Fruit fly (Drosophila melanogaster) whole organism, adult: ENCODE data around the gene CanB.

Experiments used
- CG11617 ChIP-seq: fragments of 200-800 bp; sonication (Bioruptor generic); optimal IDR thresholded peaks from 2 replicates; lab custom pipeline; 2017; ENCODE audit warnings: mild to moderate bottlenecking, missing biosample characterization, missing genetic modification reagents, missing genetic modification characterization
- CG12768 ChIP-seq: fragments of 200-800 bp; sonication (Bioruptor generic); optimal IDR thresholded peaks from 2 replicates; lab custom pipeline; 2017; ENCODE audit warnings: missing biosample characterization, missing genetic modification characterization, mild to moderate bottlenecking, moderate library complexity, missing genetic modification reagents
- CG14711 ChIP-seq: fragments of 200-800 bp; sonication (Bioruptor generic); optimal IDR thresholded peaks from 2 replicates; lab custom pipeline; 2018; ENCODE audit warnings: missing biosample characterization, mild to moderate bottlenecking, missing genetic modification characterization, moderate library complexity
- CG1620 ChIP-seq: fragments of 200-800 bp; sonication (Bioruptor generic); optimal IDR thresholded peaks from 2 replicates; lab custom pipeline; 2016; ENCODE audit warnings: missing biosample characterization, missing genetic modification characterization
- CG33017 ChIP-seq: fragments of 200-800 bp; sonication (Bioruptor generic); optimal IDR thresholded peaks from 2 replicates; lab custom pipeline; 2018; ENCODE audit warnings: missing biosample characterization, mild to moderate bottlenecking, missing genetic modification characterization, moderate library complexity
- CG5204 ChIP-seq: fragments of 200-800 bp; sonication (Bioruptor generic); optimal IDR thresholded peaks from 2 replicates; lab custom pipeline; 2016; ENCODE audit warnings: missing biosample characterization, missing genetic modification characterization
- CG7045 ChIP-seq: fragments of 200-800 bp; sonication (Bioruptor generic); optimal IDR thresholded peaks from 2 replicates; lab custom pipeline; 2017; ENCODE audit warnings: missing biosample characterization, mild to moderate bottlenecking, missing genetic modification characterization
- CG7101 ChIP-seq: fragments of 200-800 bp; sonication (Bioruptor generic); optimal IDR thresholded peaks from 2 replicates; lab custom pipeline; 2018; ENCODE audit warnings: missing biosample characterization, mild to moderate bottlenecking, missing genetic modification characterization, moderate library complexity
- Clk ChIP-seq: fragments of 200-800 bp; sonication (Bioruptor generic); optimal IDR thresholded peaks from 2 replicates; lab custom pipeline; 2017; ENCODE audit warnings: missing biosample characterization, missing genetic modification characterization
- Crg-1 ChIP-seq: fragments of 200-800 bp; sonication (Bioruptor generic); optimal IDR thresholded peaks from 2 replicates; lab custom pipeline; 2016; ENCODE audit warnings: missing biosample characterization, missing genetic modification characterization
- Hr96 ChIP-seq: fragments of 200-800 bp; sonication (Bioruptor generic); optimal IDR thresholded peaks from 2 replicates; lab custom pipeline; 2016; ENCODE audit warnings: missing biosample characterization, missing genetic modification characterization
- Mnt ChIP-seq: fragments of 200-800 bp; sonication (Bioruptor generic); optimal IDR thresholded peaks from 2 replicates; lab custom pipeline; 2016; ENCODE audit warnings: missing biosample characterization, mild to moderate bottlenecking, missing genetic modification characterization
- bab1 ChIP-seq: fragments of 200-800 bp; sonication (Bioruptor generic); optimal IDR thresholded peaks from 3 replicates; lab custom pipeline; 2019; ENCODE audit warnings: missing biosample characterization, mild to moderate bottlenecking, missing genetic modification characterization, moderate library complexity
- cic ChIP-seq: fragments of 200-800 bp; sonication (Bioruptor generic); optimal IDR thresholded peaks from 2 replicates; lab custom pipeline; 2017; ENCODE audit warnings: missing biosample characterization, mild to moderate bottlenecking, missing genetic modification characterization, moderate library complexity
- cnc ChIP-seq, 2 experiments: fragments of >200 bp; optimal IDR thresholded peaks; 2 replicates each; lab custom pipeline; 2017
- kay ChIP-seq: fragments of 200-800 bp; sonication (Bioruptor generic); peaks from one replicate; lab custom pipeline; 2016; ENCODE audit warnings: missing biosample characterization, missing genetic modification characterization, borderline replicate concordance
- ovo ChIP-seq: fragments of 200-800 bp; sonication (Bioruptor generic); optimal IDR thresholded peaks from 2 replicates; lab custom pipeline; 2016; ENCODE audit warnings: missing biosample characterization, missing genetic modification characterization
- pad ChIP-seq: fragments of 200-800 bp; sonication (Bioruptor generic); optimal IDR thresholded peaks from 3 replicates; lab custom pipeline; 2017; ENCODE audit warnings: missing biosample characterization, missing genetic modification characterization, mild to moderate bottlenecking, moderate library complexity, missing genetic modification reagents
- tj ChIP-seq: fragments of 200-800 bp; sonication (Bioruptor generic); optimal IDR thresholded peaks from 3 replicates; lab custom pipeline; 2017; ENCODE audit warnings: missing biosample characterization, mild to moderate bottlenecking, missing genetic modification characterization, moderate library complexity
- toe ChIP-seq: fragments of 200-800 bp; sonication (Bioruptor generic); optimal IDR thresholded peaks from 2 replicates; lab custom pipeline; 2016; ENCODE audit warnings: missing biosample characterization, missing genetic modification characterization

CanB gene

dm6 chrX:5312958-5313357 is 19.3 kb upstream of the CanB start, which contains the start of gene CG4198:
CG4198 (plus strand) TSS chrX:5313258.
- TF ChIP-seq Mnt (GFP tag; lab: Kevin White, UChicago) (no peak), CG14711 (tag; lab: Kevin White, UChicago) (no peak), pad (GFP tag; lab: Kevin White, UChicago) (no peak), Crg-1 (no peak), kay (GFP tag; lab: Kevin White, UChicago) (no peak), CG7045 (GFP tag; lab: Kevin White, UChicago) (no peak), toe (GFP tag; lab: Kevin White, UChicago) (no peak), cic (no peak), bab1 (GFP tag; lab: Kevin White, UChicago) (no peak), CG5204 (GFP tag; lab: Kevin White, UChicago) (no peak), CG11617 (no peak), CG1620 (no peak), CG33017 (tag; lab: Kevin White, UChicago) (no peak), CG7101 (no peak), cnc (optimal IDR thresholded peaks at IDR 0.05; lab: Kevin White, UChicago) (no peak), tj (GFP tag; lab: Kevin White, UChicago) (no peak), Hr96 (GFP tag; lab: Kevin White, UChicago) (no peak)

- TF ChIP-seq Mnt (GFP tag; lab: Kevin White, UChicago) (peak; percentile 87), bab1 (GFP tag; lab: Kevin White, UChicago) (no peak)
These were observed 15.1 kb upstream of the CanB start, which contains the start of the genes CG15930 and Sas10 for dm6 chrX:5317170-5317569. CG15930 (minus strand) TSS chrX:5317295. Sas10 (plus strand) TSS chrX:5317409.

- TF ChIP-seq CG11617, result peak; percentile 87
- TF ChIP-seq CG7101, result peak; percentile 78
- TF ChIP-seq CG33017 (tag; lab: Kevin White, UChicago), result peak; percentile 3
- TF ChIP-seq bab1 (GFP tag; lab: Kevin White, UChicago), result peak; percentile 85
- peak; percentile 50 for TF ChIP-seq CG12768 (GFP tag; lab: Kevin White, UChicago)
- TF ChIP-seq kay (GFP tag; lab: Kevin White, UChicago), result no peak
- TF ChIP-seq pad (GFP tag; lab: Kevin White, UChicago), result peak; percentile 77
- TF ChIP-seq tj (GFP tag; lab: Kevin White, UChicago), result peak; percentile 73
- no peak for TF ChIP-seq cic
- TF ChIP-seq cnc (optimal IDR thresholded peaks at IDR 0.05; lab: Kevin White, UChicago), result no peak
- peak; percentile 75 for TF ChIP-seq Crg-1
- peak; percentile 85 for TF ChIP-seq CG1620
- peak; percentile 81 for TF ChIP-seq toe (GFP tag; lab: Kevin White, UChicago)
- peak; percentile 91 for TF ChIP-seq Hr96 (GFP tag; lab: Kevin White, UChicago)
- peak; percentile 58 for TF ChIP-seq CG14711 (tag; lab: Kevin White, UChicago)
- TF ChIP-seq ovo (GFP tag; lab: Kevin White, UChicago), result peak; percentile 77
- TF ChIP-seq CG5204 (GFP tag; lab: Kevin White, UChicago), result peak; percentile 64
- TF ChIP-seq Clk (GFP tag; lab: Kevin White, UChicago), result peak; percentile 34
- TF ChIP-seq Mnt (GFP tag; lab: Kevin White, UChicago), result peak; percentile 84
- peak; percentile 28 for TF ChIP-seq CG7045 (GFP tag; lab: Kevin White, UChicago)
These were observed 9.8 kb upstream of the CanB start, which contains the start of gene Rnp4F for dm6 chrX:5322459-5322883. Rnp4F (minus strand) TSS chrX:5322696.

- no peak for TF ChIP-seq CG1620
- no peak for TF ChIP-seq CG7101
- no peak for TF ChIP-seq ovo (GFP tag; lab: Kevin White, UChicago)
- no peak for TF ChIP-seq CG7045 (GFP tag; lab: Kevin White, UChicago)
- TF ChIP-seq toe (GFP tag; lab: Kevin White, UChicago), result no peak
- TF ChIP-seq Clk (GFP tag; lab: Kevin White, UChicago), result no peak
- TF ChIP-seq cic, result no peak
- no peak for TF ChIP-seq bab1 (GFP tag; lab: Kevin White, UChicago)
- TF ChIP-seq CG11617, result no peak
- no peak for TF ChIP-seq pad (GFP tag; lab: Kevin White, UChicago)
- no peak for TF ChIP-seq CG14711 (tag; lab: Kevin White, UChicago)
- TF ChIP-seq CG33017 (tag; lab: Kevin White, UChicago), result no peak
- TF ChIP-seq tj (GFP tag; lab: Kevin White, UChicago), result no peak
- TF ChIP-seq Hr96 (GFP tag; lab: Kevin White, UChicago), result no peak
These were observed 8.7 kb upstream of the CanB start, which contains the start of gene Mcm3 for dm6 chrX:5323636-5324035. Mcm3 (plus strand) TSS chrX:5323855.

- TF ChIP-seq Clk (GFP tag; lab: Kevin White, UChicago), result no peak
- peak; percentile 25 for TF ChIP-seq Crg-1
- TF ChIP-seq Mnt (GFP tag; lab: Kevin White, UChicago), result peak; percentile 31
- no peak for TF ChIP-seq CG7045 (GFP tag; lab: Kevin White, UChicago)
- TF ChIP-seq pad (GFP tag; lab: Kevin White, UChicago), result peak; percentile 60
- TF ChIP-seq CG7101, result peak; percentile 44
- peak; percentile 79 for TF ChIP-seq ovo (GFP tag; lab: Kevin White, UChicago)
- peak; percentile 36 for TF ChIP-seq CG5204 (GFP tag; lab: Kevin White, UChicago)
- TF ChIP-seq CG1620, result peak; percentile 48
- peak; percentile 28 for TF ChIP-seq toe (GFP tag; lab: Kevin White, UChicago)
- TF ChIP-seq Hr96 (GFP tag; lab: Kevin White, UChicago), result no peak
- no peak for TF ChIP-seq CG12768 (GFP tag; lab: Kevin White, UChicago)
- TF ChIP-seq bab1 (GFP tag; lab: Kevin White, UChicago), result peak; percentile 47
- TF ChIP-seq tj (GFP tag; lab: Kevin White, UChicago), result peak; percentile 88
- peak; percentile 54 for TF ChIP-seq CG14711 (tag; lab: Kevin White, UChicago)
- peak; percentile 47 for TF ChIP-seq CG11617
- peak; percentile 18 for TF ChIP-seq CG33017 (tag; lab: Kevin White, UChicago)
These were observed 2.9 kb upstream of the CanB start, which contains the start of the genes CG3309 and XRCC1 for dm6 chrX:5329266-5329898. CG3309 (minus strand) TSS chrX:5329347. XRCC1 (plus strand) TSS chrX:5329876.
